Fruit fly (Drosophila melanogaster) whole organism, embryonic: Measurements from ENCODE around the gene CG1542.

Source experiments
- Ada2b ChIP-seq: fragments of 200-800 bp; sonication (Bioruptor generic); IDR thresholded peaks from 2 replicates; pipeline ENCODE4 v1.3.6; 2022; ENCODE audit warnings: missing biosample characterization, missing genetic modification characterization
- B-H1 ChIP-seq: fragments of 200-800 bp; sonication (Bioruptor generic); IDR thresholded peaks from 3 replicates; pipeline ENCODE4 v1.3.6; 2022; ENCODE audit warnings: missing biosample characterization, missing genetic modification characterization
- Bgb ChIP-seq: fragments of 200-800 bp; sonication (Bioruptor generic); IDR thresholded peaks from 2 replicates; pipeline ENCODE4 v1.3.6; 2022; ENCODE audit warnings: missing biosample characterization, missing genetic modification characterization; ENCODE audit not compliant: partially characterized antibody
- CG10366 ChIP-seq: fragments of 200-800 bp; sonication (Bioruptor generic); IDR thresholded peaks from 2 replicates; pipeline ENCODE4 v1.3.6; 2022; ENCODE audit warnings: missing biosample characterization, missing genetic modification characterization
- CG10654 ChIP-seq: fragments of 200-800 bp; sonication (Bioruptor generic); optimal IDR thresholded peaks from 2 replicates; lab custom pipeline; 2016; ENCODE audit warnings: missing biosample characterization, missing genetic modification characterization
- CG12219 ChIP-seq: fragments of 200-800 bp; sonication (Bioruptor generic); optimal IDR thresholded peaks from 3 replicates; lab custom pipeline; 2018; ENCODE audit warnings: missing biosample characterization, mild to moderate bottlenecking, missing genetic modification characterization
- CG13296 ChIP-seq: fragments of 200-800 bp; sonication (Bioruptor generic); optimal IDR thresholded peaks from 3 replicates; lab custom pipeline; 2018; ENCODE audit warnings: missing biosample characterization, mild to moderate bottlenecking, missing genetic modification characterization
- CG15269 ChIP-seq: fragments of 200-800 bp; sonication (Bioruptor generic); optimal IDR thresholded peaks from 2 replicates; lab custom pipeline; 2018; ENCODE audit warnings: missing biosample characterization, mild to moderate bottlenecking, missing genetic modification characterization, moderate library complexity
- CG17612 ChIP-seq: fragments of 200-800 bp; sonication (Bioruptor generic); IDR thresholded peaks from 2 replicates; pipeline ENCODE4 v1.3.6; 2022; ENCODE audit warnings: missing biosample characterization, missing genetic modification characterization
- CG17912 ChIP-seq: fragments of 200-800 bp; sonication (Bioruptor generic); optimal IDR thresholded peaks from 2 replicates; lab custom pipeline; 2018; ENCODE audit warnings: missing biosample characterization, mild to moderate bottlenecking, missing genetic modification characterization
- CG1792 ChIP-seq: fragments of 200-800 bp; sonication (Bioruptor generic); optimal IDR thresholded peaks from 2 replicates; lab custom pipeline; 2016; ENCODE audit warnings: missing biosample characterization, missing genetic modification characterization
- CG18476 ChIP-seq: fragments of 200-800 bp; sonication (Bioruptor generic); optimal IDR thresholded peaks from 2 replicates; lab custom pipeline; 2016; ENCODE audit warnings: missing biosample characterization, mild to moderate bottlenecking, missing genetic modification characterization
- CG18619 ChIP-seq: fragments of 200-800 bp; sonication (Bioruptor generic); optimal IDR thresholded peaks from 3 replicates; lab custom pipeline; 2017; ENCODE audit warnings: missing biosample characterization, mild to moderate bottlenecking, missing genetic modification characterization
- CG18764 ChIP-seq: fragments of 200-800 bp; sonication (Bioruptor generic); optimal IDR thresholded peaks from 3 replicates; lab custom pipeline; 2016; ENCODE audit warnings: missing biosample characterization, missing genetic modification characterization
- CG2712 ChIP-seq: fragments of 200-800 bp; optimal IDR thresholded peaks from 3 replicates; lab custom pipeline; 2019; ENCODE audit warnings: missing biosample characterization, mild to moderate bottlenecking, missing genetic modification characterization, moderate library complexity
- CG30431 ChIP-seq: fragments of 200-800 bp; sonication (Bioruptor generic); optimal IDR thresholded peaks from 2 replicates; lab custom pipeline; 2017; ENCODE audit warnings: missing biosample characterization, missing genetic modification characterization
- CG33557 ChIP-seq: fragments of 200-800 bp; sonication (Bioruptor generic); optimal IDR thresholded peaks from 2 replicates; lab custom pipeline; 2019; ENCODE audit warnings: missing biosample characterization, mild to moderate bottlenecking, missing genetic modification characterization, moderate library complexity
- CG34376 ChIP-seq: fragments of 200-800 bp; sonication (Bioruptor generic); optimal IDR thresholded peaks from 2 replicates; lab custom pipeline; 2018; ENCODE audit warnings: missing biosample characterization, mild to moderate bottlenecking, missing genetic modification characterization
- CG3847 ChIP-seq: fragments of 200-800 bp; sonication (Bioruptor generic); IDR thresholded peaks from 2 replicates; pipeline ENCODE4 v1.3.6; 2022; ENCODE audit warnings: missing biosample characterization, missing genetic modification characterization
- CG4617 ChIP-seq: fragments of 200-800 bp; sonication (Bioruptor generic); optimal IDR thresholded peaks from 3 replicates; lab custom pipeline; 2016; ENCODE audit warnings: missing biosample characterization, missing genetic modification characterization, borderline replicate concordance
- CG9932 ChIP-seq: fragments of 200-800 bp; sonication (Bioruptor generic); IDR thresholded peaks from 2 replicates; pipeline ENCODE4 v1.3.6; 2022; ENCODE audit warnings: missing biosample characterization, missing genetic modification characterization
- Dad ChIP-seq: fragments of 200-800 bp; sonication (Bioruptor generic); optimal IDR thresholded peaks from 3 replicates; lab custom pipeline; 2016; ENCODE audit warnings: missing biosample characterization, missing genetic modification characterization
- Dfd ChIP-seq, 2 experiments: fragments of >200 bp; optimal IDR thresholded peaks; 2 replicates each; lab custom pipeline; 2017; ENCODE audit warnings: missing biosample characterization in 2 of 2, missing genetic modification characterization in 2 of 2
- Dip2 ChIP-seq: fragments of 200-800 bp; sonication (Bioruptor generic); IDR thresholded peaks from 2 replicates; pipeline ENCODE4 v1.3.6; 2022; ENCODE audit warnings: missing biosample characterization, missing genetic modification characterization
- Fer1 ChIP-seq: fragments of 200-800 bp; sonication (Bioruptor generic); optimal IDR thresholded peaks from 2 replicates; lab custom pipeline; 2017; ENCODE audit warnings: missing biosample characterization, mild to moderate bottlenecking, missing genetic modification characterization
- H15 ChIP-seq: fragments of 200-800 bp; sonication (Bioruptor generic); IDR thresholded peaks from 3 replicates; pipeline ENCODE4 v1.3.6; 2022; ENCODE audit warnings: missing biosample characterization, missing genetic modification characterization
- HLHmδ ChIP-seq: fragments of 200-800 bp; sonication (Bioruptor generic); optimal IDR thresholded peaks from 2 replicates; lab custom pipeline; 2018; ENCODE audit warnings: missing biosample characterization, mild to moderate bottlenecking, missing genetic modification characterization, moderate library complexity
- Jarid2 ChIP-seq: fragments of 200-800 bp; sonication (Bioruptor generic); optimal IDR thresholded peaks from 3 replicates; lab custom pipeline; 2017; ENCODE audit warnings: mild to moderate bottlenecking, missing biosample characterization, missing genetic modification reagents, missing genetic modification characterization
- Nf-YC ChIP-seq: fragments of 200-800 bp; optimal IDR thresholded peaks from 3 replicates; lab custom pipeline; 2019; ENCODE audit warnings: missing biosample characterization, mild to moderate bottlenecking, missing genetic modification characterization, moderate library complexity
- PHDP ChIP-seq: fragments of 200-800 bp; sonication (Bioruptor generic); optimal IDR thresholded peaks from 3 replicates; lab custom pipeline; 2018; ENCODE audit warnings: missing biosample characterization, mild to moderate bottlenecking, missing genetic modification characterization, moderate library complexity
- Stat92E ChIP-seq, 3 experiments: fragments of >200 bp in 2 of 3; fragments of 200-800 bp in 1 of 3; sonication (Bioruptor generic) in 1 of 3; optimal IDR thresholded peaks; 2 replicates each; lab custom pipeline; 2017 to 2019; ENCODE audit warnings: missing biosample characterization in 3 of 3, missing genetic modification characterization in 3 of 3, mild to moderate bottlenecking in 1 of 3, moderate library complexity in 1 of 3
- YL-1 ChIP-seq: fragments of 200-800 bp; sonication (Bioruptor generic); optimal IDR thresholded peaks from 3 replicates; lab custom pipeline; 2017; ENCODE audit warnings: missing biosample characterization, mild to moderate bottlenecking, missing genetic modification characterization
- abd-A ChIP-seq: fragments of 200-800 bp; sonication (Bioruptor generic); optimal IDR thresholded peaks from 3 replicates; lab custom pipeline; 2019; ENCODE audit warnings: missing biosample characterization, mild to moderate bottlenecking, missing genetic modification characterization, moderate library complexity
- bigmax ChIP-seq: fragments of 200-800 bp; sonication (Bioruptor generic); optimal IDR thresholded peaks from 2 replicates; lab custom pipeline; 2018; ENCODE audit warnings: missing biosample characterization, mild to moderate bottlenecking, missing genetic modification characterization
- br ChIP-seq: fragments of >200 bp; optimal IDR thresholded peaks from 2 replicates; lab custom pipeline; 2017
- dpn ChIP-seq, 2 experiments: fragments of 200-800 bp; sonication (Bioruptor generic); optimal IDR thresholded peaks; 3 replicates each; lab custom pipeline; 2016; ENCODE audit warnings: missing biosample characterization in 2 of 2, missing genetic modification characterization in 2 of 2
- gce ChIP-seq: fragments of 200-800 bp; sonication (Bioruptor generic); IDR thresholded peaks from 3 replicates; pipeline ENCODE4 v1.3.6; 2022; ENCODE audit warnings: missing biosample characterization, missing genetic modification characterization
- hb ChIP-seq: fragments of 200-800 bp; sonication (Bioruptor generic); IDR thresholded peaks from 3 replicates; pipeline ENCODE4 v1.3.6; 2022; ENCODE audit warnings: missing biosample characterization, missing genetic modification characterization; ENCODE audit not compliant: partially characterized antibody
- otp ChIP-seq: fragments of 200-800 bp; sonication (Bioruptor generic); IDR thresholded peaks from 3 replicates; pipeline ENCODE4, ENCODE4 v1.3.6; 2022; ENCODE audit warnings: missing biosample characterization, missing genetic modification characterization
- pzg ChIP-seq: fragments of 200-800 bp; sonication (Bioruptor generic); optimal IDR thresholded peaks from 3 replicates; lab custom pipeline; 2018; ENCODE audit warnings: missing biosample characterization, mild to moderate bottlenecking, missing genetic modification characterization, moderate library complexity
- sens ChIP-seq: fragments of 200-800 bp; sonication (Bioruptor generic); peaks from one replicate; lab custom pipeline; 2016; ENCODE audit warnings: missing biosample characterization, missing genetic modification characterization
- trh ChIP-seq: fragments of 200-800 bp; sonication (Bioruptor generic); optimal IDR thresholded peaks from 2 replicates; lab custom pipeline; 2016; ENCODE audit warnings: missing biosample characterization, missing genetic modification characterization
- vnd ChIP-seq: fragments of 200-800 bp; sonication (Bioruptor generic); IDR thresholded peaks from 3 replicates; pipeline ENCODE4 v1.3.6; 2022; ENCODE audit warnings: missing biosample characterization, missing genetic modification characterization; ENCODE audit not compliant: partially characterized antibody
- zen ChIP-seq: fragments of 200-800 bp; sonication (Bioruptor generic); optimal IDR thresholded peaks from 3 replicates; lab custom pipeline; 2018; ENCODE audit warnings: missing biosample characterization, mild to moderate bottlenecking, missing genetic modification characterization, moderate library complexity
- zfh1 ChIP-seq: fragments of 200-800 bp; sonication (Bioruptor generic); IDR thresholded peaks from 3 replicates; pipeline ENCODE4 v1.3.6; 2022; ENCODE audit warnings: missing biosample characterization, missing genetic modification characterization

The CG1542 gene

DNA sequence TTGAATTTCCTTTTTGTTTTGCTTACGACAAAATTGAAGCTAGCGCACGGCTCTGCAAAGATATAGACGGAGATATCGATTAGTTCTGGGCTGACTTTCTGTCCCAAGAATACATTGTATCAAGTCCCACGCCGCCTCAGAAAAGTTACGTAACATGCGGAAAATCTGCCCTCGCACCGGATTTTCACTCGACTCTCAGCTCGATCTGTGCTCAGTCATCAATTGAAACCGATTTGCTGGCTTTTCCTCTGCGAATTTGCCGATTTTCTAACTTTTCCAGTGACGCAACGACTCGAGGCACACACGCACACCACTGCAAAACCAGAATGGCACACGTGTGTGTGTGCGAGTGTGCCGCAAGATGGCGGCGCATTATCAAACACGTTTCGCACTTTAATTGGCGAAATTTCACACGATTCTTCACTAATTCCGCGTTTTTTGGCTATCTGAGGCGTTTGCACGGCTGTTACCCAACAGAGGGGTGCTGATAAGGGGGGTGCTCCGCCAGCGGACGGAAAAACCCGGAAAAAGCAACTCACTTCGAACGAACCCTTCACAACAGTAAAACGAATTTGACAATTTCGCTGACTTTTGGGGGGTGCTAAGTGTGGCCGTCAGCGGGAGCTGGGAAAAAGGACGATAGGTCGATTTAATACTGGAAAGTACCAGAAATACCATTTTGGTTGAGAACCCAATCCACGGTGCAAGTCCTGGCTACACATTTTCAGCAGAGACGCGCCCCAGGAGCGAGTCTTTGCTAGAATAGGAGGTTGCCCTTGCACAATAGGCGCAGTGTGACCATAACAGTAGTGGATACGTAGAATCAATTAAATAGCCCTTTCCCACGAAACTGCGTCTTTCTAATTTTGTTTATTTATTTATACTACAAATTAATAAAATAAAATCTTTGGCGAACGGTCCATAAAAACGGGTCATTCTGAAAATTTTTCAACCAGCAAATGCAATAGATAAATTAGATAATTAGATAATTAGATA, 6.0 kb downstream of the CG1542 start, which contains the start of gene ATPsynC (continued):
- TF ChIP-seq CG17612 (GFP tag; lab: Robert Waterston, UW) (no peak), HLHmδ (peak; percentile 80), zen (tag; lab: Kevin White, UChicago) (peak; percentile 40), CG18476 (GFP tag; lab: Kevin White, UChicago) (no peak), PHDP (tag; lab: Kevin White, UChicago) (peak; percentile 42), CG2712 (tag; lab: Kevin White, UChicago) (peak; percentile 52), Dad (peak; percentile 63), Bgb (GFP tag; lab: Robert Waterston, UW) (no peak), CG33557 (GFP tag; lab: Kevin White, UChicago) (peak; percentile 3), Jarid2 (GFP tag; lab: Kevin White, UChicago) (peak; percentile 78), CG30431 (no peak), Nf-YC (peak; percentile 39), CG1792 (GFP tag; lab: Kevin White, UChicago) (no peak), CG10654 (no peak), Fer1 (GFP tag; lab: Kevin White, UChicago) (peak; percentile 75), CG15269 (tag; lab: Kevin White, UChicago) (peak; percentile 15), Stat92E (GFP tag; optimal IDR thresholded peaks at IDR 0.05; lab: Kevin White, UChicago) (peak in 2 of 3 experiments; percentile 75 to 81), CG4617 (peak; percentile 30), H15 (GFP tag; lab: Robert Waterston, UW) (no peak), abd-A (tag; lab: Kevin White, UChicago) (peak; percentile 70), bigmax (peak; percentile 85), vnd (no peak), zfh1 (GFP tag; lab: Robert Waterston, UW) (no peak), CG13296 (GFP tag; lab: Kevin White, UChicago) (peak; percentile 61), hb (GFP tag; lab: Robert Waterston, UW) (no peak), trh (GFP tag; lab: Kevin White, UChicago) (no peak), CG10366 (no peak), CG18619 (no peak), sens (GFP tag; lab: Kevin White, UChicago) (peak; percentile 83), pzg (GFP tag; lab: Kevin White, UChicago) (peak; percentile 100), CG18764 (GFP tag; lab: Kevin White, UChicago) (no peak), otp (no peak), B-H1 (no peak), Dip2 (no peak), dpn (GFP tag; optimal IDR thresholded peaks at IDR 0.05; lab: Kevin White, UChicago) (peak; percentile 36 to 52), YL-1 (GFP tag; lab: Kevin White, UChicago) (peak; percentile 91), CG12219 (no peak), CG17912 (GFP tag; lab: Kevin White, UChicago) (peak; percentile 22), Ada2b (GFP tag; lab: Robert Waterston, UW) (no peak), CG9932 (GFP tag; lab: Robert Waterston, UW) (no peak), gce (GFP tag; lab: Robert Waterston, UW) (no peak), CG34376 (GFP tag; lab: Kevin White, UChicago) (peak; percentile 82), CG3847 (GFP tag; lab: Robert Waterston, UW) (no peak), br (lab: Kevin White, UChicago) (no peak), Dfd (GFP tag; optimal IDR thresholded peaks at IDR 0.05; lab: Kevin White, UChicago) (peak in 1 of 2 experiments; percentile 67)
- TF ChIP-seq, all 482 proteins: peak for 198
